Worm (Caenorhabditis elegans): Measurements from ENCODE around the gene W05B10.6.

DNA sequence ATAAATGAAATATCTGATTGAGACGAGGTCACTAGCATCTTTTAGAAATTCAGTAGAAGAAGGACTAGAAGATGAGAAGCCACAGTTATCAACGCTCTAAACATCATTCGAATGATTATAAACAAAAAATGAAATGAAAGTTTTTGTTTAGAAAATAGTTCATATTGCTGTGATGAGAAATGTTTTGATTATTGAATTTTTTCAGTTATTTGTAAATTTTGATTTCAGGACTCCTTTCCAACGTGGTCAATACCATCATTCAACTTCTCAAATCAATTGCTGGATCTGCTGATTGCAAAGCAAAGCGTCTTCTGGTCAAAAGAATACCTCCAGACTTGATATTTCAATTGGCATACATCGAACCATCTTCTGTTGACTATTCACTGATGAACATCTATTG lies at the start of gene W05B10.6:
- TF ChIP-seq ceh-82 (tag; optimal IDR thresholded peaks at IDR 0.05): no peak
- no peak for TF ChIP-seq lin-39 (tag; optimal IDR thresholded peaks at IDR 0.05)
- no peak for TF ChIP-seq R02D3.7 (tag; optimal IDR thresholded peaks at IDR 0.05)
- no peak for TF ChIP-seq aha-1 (tag)
- no peak for TF ChIP-seq daf-8 (GFP tag; IDR thresholded peaks at IDR 0.05)
- no peak for TF ChIP-seq gei-8 (GFP tag; optimal IDR thresholded peaks at IDR 0.05)
- no peak for TF ChIP-seq unc-39 (tag; optimal IDR thresholded peaks at IDR 0.05)
- no peak for TF ChIP-seq zag-1 (tag; optimal IDR thresholded peaks at IDR 0.05)
- TF ChIP-seq sdz-12 (GFP tag; optimal IDR thresholded peaks at IDR 0.05): no peak
- no peak for TF ChIP-seq mdt-29 (GFP tag; IDR thresholded peaks at IDR 0.05)
- no peak for TF ChIP-seq skn-1 (tag; optimal IDR thresholded peaks at IDR 0.05)
- TF ChIP-seq lin-15B (tag; optimal IDR thresholded peaks at IDR 0.05): no peak
